Fruit fly (Drosophila melanogaster) whole organism: ENCODE measurements around the gene Pus1.

Source experiments
- CG8478 ChIP-seq: fragments of >200 bp; optimal IDR thresholded peaks from 2 replicates; lab custom pipeline; 2018; ENCODE audit warnings: inconsistent platforms
- Dll ChIP-seq: fragments of >200 bp; optimal IDR thresholded peaks from 2 replicates; lab custom pipeline; 2017
- EcR ChIP-seq, 2 experiments: fragments of >200 bp; optimal IDR thresholded peaks; 2 replicates each; lab custom pipeline; 2017; ENCODE audit warnings: missing biosample characterization in 2 of 2, missing genetic modification characterization in 2 of 2, missing genetic modification reagents in 2 of 2
- pan ChIP-seq: fragments of >200 bp; optimal IDR thresholded peaks from 2 replicates; lab custom pipeline; 2017
- usp ChIP-seq: fragments of >200 bp; optimal IDR thresholded peaks from 2 replicates; lab custom pipeline; 2017; ENCODE audit warnings: missing biosample characterization, missing genetic modification characterization, mixed read lengths

DNA sequence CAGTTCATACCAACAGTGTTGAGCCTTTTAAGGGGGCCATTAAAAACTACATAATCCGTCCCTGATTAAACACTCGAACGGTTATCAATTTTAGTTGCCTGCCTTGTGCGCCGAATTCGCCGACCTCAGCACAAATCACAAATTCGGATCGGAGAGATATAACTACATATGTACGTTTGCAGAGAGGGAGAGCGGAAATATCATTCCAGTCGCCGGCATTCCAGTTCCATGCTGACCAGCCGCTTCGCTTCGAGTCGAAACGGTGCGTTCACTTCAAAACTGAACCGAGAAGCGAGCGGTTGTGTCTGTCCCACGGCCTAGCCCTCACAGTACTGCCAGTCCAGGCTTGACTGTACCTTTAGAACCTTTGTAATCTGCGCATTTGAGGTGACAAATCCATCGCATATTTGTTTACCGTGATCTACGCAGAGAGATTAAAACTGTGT is 17.9 kb downstream of the Pus1 start:
- no peak for TF ChIP-seq usp (GFP tag; lab: Kevin White, UChicago)
- no peak for TF ChIP-seq Dll
- TF ChIP-seq CG8478 (lab: Kevin White, UChicago) = no peak
- no peak for TF ChIP-seq pan (lab: Kevin White, UChicago)
- no peak for TF ChIP-seq EcR (GFP tag; optimal IDR thresholded peaks at IDR 0.05; lab: Kevin White, UChicago)
